Fruit fly (Drosophila melanogaster): Measurements from ENCODE around the gene ush.

The ush gene

DNA sequence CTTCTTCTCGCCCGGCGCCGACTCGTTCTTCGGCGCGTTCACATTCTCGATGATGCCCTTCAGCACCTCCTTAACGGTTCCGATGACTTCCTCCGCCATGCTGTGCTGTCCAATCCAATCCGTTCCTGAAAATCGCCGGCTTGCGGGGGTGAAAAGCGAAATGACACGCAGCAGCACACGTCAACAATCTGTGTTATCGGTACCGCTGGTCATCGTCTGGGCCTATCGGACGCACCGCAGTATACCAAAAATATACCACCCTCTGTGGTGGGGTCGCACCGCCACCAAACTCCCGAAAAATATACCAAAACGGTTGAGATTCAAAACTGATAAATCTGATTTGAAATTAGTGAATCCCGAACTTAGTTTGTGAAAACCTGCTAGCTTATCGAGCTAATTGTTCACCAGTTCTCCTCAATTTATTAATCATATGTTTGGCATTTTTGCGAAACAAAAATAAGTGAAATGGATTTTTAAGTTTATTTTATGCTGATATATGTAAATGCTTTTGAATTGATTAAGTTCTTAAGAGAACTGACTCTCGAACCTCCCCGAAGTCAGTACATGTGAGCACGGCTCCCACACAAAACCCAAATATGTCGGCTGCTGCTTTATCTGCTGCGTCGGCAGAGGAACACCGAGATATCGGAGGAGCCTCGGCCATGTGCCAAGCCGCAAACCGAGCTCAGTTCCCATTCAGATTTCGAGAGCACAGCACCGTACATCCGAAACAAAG lies 68.6 kb downstream of the ush start, which contains the start of the genes Spp and nAChRbeta3 (continued):
- TF ChIP-seq unc-4 (GFP tag; IDR thresholded peaks at IDR 0.05; ENCODE audit: partially characterized antibody) (peak; percentile 61), CG17829 (tag; optimal IDR thresholded peaks at IDR 0.05) (peak; percentile 2), CG7963 (GFP tag; IDR thresholded peaks at IDR 0.05; ENCODE audit: partially characterized antibody) (0 out of 3 replicates have a peak, but pooled peaks have one; percentile 25), trem (tag; optimal IDR thresholded peaks at IDR 0.05) (peak; percentile 33), PHDP (tag; optimal IDR thresholded peaks at IDR 0.05) (no peak), CG4282 (GFP tag; optimal IDR thresholded peaks at IDR 0.05) (no peak), CG2129 (GFP tag; IDR thresholded peaks at IDR 0.05; ENCODE audit: partially characterized antibody) (0 out of 2 replicates have a peak, but pooled peaks have one; percentile 14), CG14667 (GFP tag; IDR thresholded peaks at IDR 0.05) (no peak), nerfin-2 (GFP tag; IDR thresholded peaks at IDR 0.05; ENCODE audit: partially characterized antibody) (peak; percentile 51; the same call in 1 of the 2 replicates), chinmo (GFP tag; IDR thresholded peaks at IDR 0.05; ENCODE audit: partially characterized antibody) (peak; percentile 59; the same call in 1 of the 4 replicates), repo (GFP tag; optimal IDR thresholded peaks at IDR 0.05) (no peak), fu2 (GFP tag; optimal IDR thresholded peaks at IDR 0.05) (peak; percentile 4), CG34224 (GFP tag; IDR thresholded peaks at IDR 0.05; ENCODE audit: partially characterized antibody) (peak; percentile 61), CG17912 (GFP tag; optimal IDR thresholded peaks at IDR 0.05) (no peak), Med (GFP tag) (peak; percentile 76), Dp (GFP tag; optimal IDR thresholded peaks at IDR 0.05) (peak; percentile 63), CG10147 (GFP tag; optimal IDR thresholded peaks at IDR 0.05) (no peak)

DNA sequence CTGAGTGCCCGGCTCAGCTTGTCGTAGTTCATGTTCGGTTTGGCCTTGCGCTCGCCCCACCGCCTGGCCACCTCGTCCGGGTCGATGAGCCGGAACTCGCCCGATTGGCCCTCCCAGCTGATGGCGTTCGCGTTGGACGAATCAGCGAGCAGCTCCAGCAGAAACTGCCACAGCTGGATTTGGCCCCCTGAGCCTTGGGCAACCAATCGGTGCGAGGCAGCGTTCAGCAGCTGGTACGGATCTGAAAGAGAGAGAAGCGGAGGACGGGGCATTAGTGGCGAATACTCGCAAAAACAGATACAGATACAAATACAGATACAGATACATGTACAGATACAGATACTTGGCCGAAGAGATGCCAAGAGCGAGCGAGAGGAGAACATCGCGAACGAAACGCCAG lies 72.0 kb downstream of the ush start:
- TF ChIP-seq CG13296 (GFP tag; optimal IDR thresholded peaks at IDR 0.05) (no peak), Deaf1 (tag; optimal IDR thresholded peaks at IDR 0.05) (peak; percentile 33), cg (GFP tag; optimal IDR thresholded peaks at IDR 0.05) (peak; percentile 36), corto (GFP tag; optimal IDR thresholded peaks at IDR 0.05) (no peak), Ets65A (GFP tag) (peak; percentile 61), Nf-YC (tag; optimal IDR thresholded peaks at IDR 0.05) (peak; percentile 96), Adf1 (GFP tag; IDR thresholded peaks at IDR 0.05) (no peak), pnt (GFP tag; optimal IDR thresholded peaks at IDR 0.05) (no peak), chinmo (GFP tag; IDR thresholded peaks at IDR 0.05; ENCODE audit: partially characterized antibody) (0 out of 4 replicates have a peak, but pooled peaks have one; percentile 13), MESR4 (GFP tag; optimal IDR thresholded peaks at IDR 0.05) (no peak), CG1832 (GFP tag; optimal IDR thresholded peaks at IDR 0.05) (peak; percentile 18), amos (GFP tag; IDR thresholded peaks at IDR 0.05; ENCODE audit: partially characterized antibody) (no peak), tna (GFP tag; IDR thresholded peaks at IDR 0.05; ENCODE audit: partially characterized antibody) (no peak), Nf-YB (GFP tag; optimal IDR thresholded peaks at IDR 0.05) (peak; percentile 93), CG14050 (GFP tag; IDR thresholded peaks at IDR 0.05) (no peak), CG10147 (GFP tag; optimal IDR thresholded peaks at IDR 0.05) (no peak), CG11696 (GFP tag; IDR thresholded peaks at IDR 0.05) (no peak), NK7.1 (GFP tag; optimal IDR thresholded peaks at IDR 0.05) (no peak)

DNA sequence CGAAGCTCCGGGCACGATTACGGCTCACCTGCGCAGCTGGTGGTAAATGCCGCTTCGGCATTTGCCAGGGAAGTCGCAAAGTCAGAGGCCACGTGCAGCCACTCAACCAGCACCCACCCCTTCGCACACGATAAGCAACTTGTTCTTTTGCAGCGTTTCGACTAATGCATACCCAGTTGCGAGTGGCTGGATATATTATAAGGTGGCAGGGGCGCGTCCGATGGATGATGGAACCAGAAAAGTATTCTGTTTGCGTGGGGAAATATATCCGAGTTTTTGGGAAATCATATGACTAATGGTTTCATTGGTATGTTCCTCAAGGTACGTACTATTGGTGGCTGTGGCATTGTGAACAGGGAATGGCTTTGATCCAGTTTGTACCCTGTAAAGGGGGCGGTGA lies 73.6 kb downstream of the ush start:
- TF ChIP-seq Opbp (GFP tag; IDR thresholded peaks at IDR 0.05; ENCODE audit: partially characterized antibody) = peak; percentile 55; the same call in 1 of the 3 replicates
- no peak for TF ChIP-seq abd-A (tag; optimal IDR thresholded peaks at IDR 0.05)
- TF ChIP-seq dysf (GFP tag; IDR thresholded peaks at IDR 0.05) = no peak
- TF ChIP-seq zen (tag; optimal IDR thresholded peaks at IDR 0.05) = no peak
- TF ChIP-seq nerfin-2 (GFP tag; IDR thresholded peaks at IDR 0.05; ENCODE audit: partially characterized antibody) = peak; percentile 61; the same call in 1 of the 2 replicates
- 0 out of 3 replicates have a peak, but pooled peaks have one; percentile 38 for TF ChIP-seq CG16813 (GFP tag; IDR thresholded peaks at IDR 0.05; ENCODE audit: partially characterized antibody)
- no peak for TF ChIP-seq eyg (GFP tag; optimal IDR thresholded peaks at IDR 0.05)
- no peak for TF ChIP-seq Chrac-16 (GFP tag; optimal IDR thresholded peaks at IDR 0.05)
- TF ChIP-seq CG6854 (GFP tag; optimal IDR thresholded peaks at IDR 0.05) = no peak
- peak; percentile 77 for TF ChIP-seq CG7963 (GFP tag; IDR thresholded peaks at IDR 0.05; ENCODE audit: partially characterized antibody)
- TF ChIP-seq pan (optimal IDR thresholded peaks at IDR 0.05) = no peak
- peak in 1 of 2 experiments; percentile 17 for TF ChIP-seq pan (GFP tag; optimal IDR thresholded peaks at IDR 0.05 in 1 of 2, IDR thresholded peaks at IDR 0.05 in 1 of 2)
- TF ChIP-seq ato (GFP tag; IDR thresholded peaks at IDR 0.05; ENCODE audit: partially characterized antibody) = peak; percentile 48; the same call in 1 of the 2 replicates
- TF ChIP-seq vnd (GFP tag; IDR thresholded peaks at IDR 0.05; ENCODE audit: partially characterized antibody) = peak; percentile 56; the same call in 1 of the 3 replicates

All from whole organism, embryonic.